Worm (Caenorhabditis elegans) whole organism, midembryonic: ENCODE data around the gene H06H21.8.

Experiments used
- klf-2 ChIP-seq: fragments of 200-800 bp; sonication (Bioruptor generic); conservative IDR thresholded peaks from 2 replicates; pipeline ENCODE4 v1.3.6; 2022; ENCODE audit warnings: missing genetic modification reagents, missing genetic modification characterization, missing compliant biosample characterization
- med-1 ChIP-seq: sonication (generic microtip); optimal IDR thresholded peaks from 2 replicates; lab custom pipeline; 2017; ENCODE audit warnings: missing genetic modification characterization, mild to moderate bottlenecking, missing compliant biosample characterization, antibody characterized with exemption, missing genetic modification reagents; ENCODE audit not compliant: insufficient read depth
- tab-1 ChIP-seq: fragments of 200-800 bp; sonication (Bioruptor generic); IDR thresholded peaks from 2 replicates; pipeline ENCODE4 v1.3.6; 2022; ENCODE audit warnings: missing genetic modification characterization, missing compliant biosample characterization

ce11 chrIV:4867610-4868009, 46.7 kb upstream of the H06H21.8 start, which contains the start of gene str-172:
- TF ChIP-seq klf-2 (GFP tag; lab: Robert Waterston, UW): no peak
- TF ChIP-seq tab-1 (GFP tag; lab: Robert Waterston, UW): no peak
- TF ChIP-seq med-1 (GFP tag; lab: Kevin White, UChicago): no peak
